Worm (Caenorhabditis elegans) whole organism, mixed stage, embryonic: ENCODE measurements around the gene T26C12.1.

Source experiments
- elt-3 ChIP-seq: fragments of 150-350 bp; optimal IDR thresholded peaks from 2 replicates; lab custom pipeline; 2014; ENCODE audit warnings: missing biosample characterization, missing genetic modification characterization
- tbx-8 ChIP-seq: fragments of 200-800 bp; sonication (Bioruptor generic); optimal IDR thresholded peaks from 2 replicates; lab custom pipeline; 2018; ENCODE audit warnings: mild to moderate bottlenecking, missing genetic modification characterization, moderate library complexity, missing compliant biosample characterization

ce11 chrIV:3305575-3305974, 46.9 kb downstream of the T26C12.1 start, which contains the start of gene W08E12.2:
- TF ChIP-seq elt-3 (tag; lab: Kevin White, UChicago) (no peak), tbx-8 (GFP tag; lab: Kevin White, UChicago) (no peak)
